Fruit fly (Drosophila melanogaster): ENCODE data around the gene rdx.

- TF ChIP-seq Ets97D (GFP tag; optimal IDR thresholded peaks at IDR 0.05) (no peak), CG14667 (GFP tag; IDR thresholded peaks at IDR 0.05) (no peak), mirr (GFP tag; optimal IDR thresholded peaks at IDR 0.05) (no peak), Med (GFP tag) (peak; percentile 32), Opbp (GFP tag; IDR thresholded peaks at IDR 0.05; ENCODE audit: partially characterized antibody) (no peak), danr (GFP tag; IDR thresholded peaks at IDR 0.05) (no peak), CG2199 (GFP tag; IDR thresholded peaks at IDR 0.05) (no peak), CG11093 (GFP tag; IDR thresholded peaks at IDR 0.05) (no peak), mld (GFP tag; IDR thresholded peaks at IDR 0.05; ENCODE audit: partially characterized antibody) (no peak)
Measured at dm6 chr3R:14009643-14010042, 22.2 kb downstream of the rdx start.

Data from whole organism, embryonic.